Worm (Caenorhabditis elegans) whole organism, L4 larva: ENCODE measurements around the gene T04F3.1.

Experiments used
- F37D6.2 ChIP-seq: sonication (generic microtip); optimal IDR thresholded peaks from 2 replicates; lab custom pipeline; 2016; ENCODE audit warnings: mild to moderate bottlenecking, missing genetic modification characterization, missing compliant biosample characterization
- R02D3.7 ChIP-seq: fragments of 150-350 bp; sonication (generic microtip); optimal IDR thresholded peaks from 3 replicates; lab custom pipeline; 2014; ENCODE audit warnings: missing biosample characterization, missing genetic modification characterization
- T26A8.4 ChIP-seq: fragments of 200-800 bp; sonication (Bioruptor generic); IDR thresholded peaks from 2 replicates; pipeline ENCODE4 v1.3.6; 2022; ENCODE audit warnings: missing genetic modification characterization, missing compliant biosample characterization
- Y105C5A.15 ChIP-seq: fragments of 200-800 bp; sonication (Bioruptor generic); IDR thresholded peaks from 2 replicates; pipeline ENCODE4 v1.3.6; 2022; ENCODE audit warnings: missing genetic modification characterization, missing compliant biosample characterization
- ZK546.5 ChIP-seq, 2 experiments: sonication (generic microtip); optimal IDR thresholded peaks; 2 replicates each; lab custom pipeline; 2017; ENCODE audit warnings: missing biosample characterization in 2 of 2, missing genetic modification characterization in 2 of 2
- aha-1 ChIP-seq: fragments of 150-350 bp; peaks from one replicate; lab custom pipeline; 2014; ENCODE audit warnings: missing biosample characterization, missing genetic modification characterization
- ama-1 ChIP-seq: fragments of 150-350 bp; optimal IDR thresholded peaks from 2 replicates; lab custom pipeline; 2014; ENCODE audit warnings: inconsistent platforms, mixed read lengths
- arid-1 ChIP-seq: fragments of 200-800 bp; sonication (Bioruptor generic); conservative IDR thresholded peaks from 2 replicates; pipeline ENCODE4 v1.3.6; 2022; ENCODE audit warnings: missing genetic modification reagents, missing genetic modification characterization, missing compliant biosample characterization
- ceh-20 ChIP-seq: fragments of 200-800 bp; sonication (Bioruptor generic); IDR thresholded peaks from 2 replicates; pipeline ENCODE4 v1.3.6; 2022; ENCODE audit warnings: missing genetic modification reagents, missing genetic modification characterization, missing compliant biosample characterization
- ceh-28 ChIP-seq: fragments of 150-350 bp; optimal IDR thresholded peaks from 2 replicates; lab custom pipeline; 2014; ENCODE audit warnings: missing biosample characterization, missing genetic modification reagents, missing genetic modification characterization
- ceh-32 ChIP-seq: sonication (generic microtip); optimal IDR thresholded peaks from 2 replicates; lab custom pipeline; 2016; ENCODE audit warnings: mild to moderate bottlenecking, missing genetic modification characterization, missing compliant biosample characterization; ENCODE audit not compliant: poor library complexity
- ceh-44 ChIP-seq: fragments of 200-800 bp; sonication (Bioruptor generic); IDR thresholded peaks from 2 replicates; pipeline ENCODE4 v1.3.6; 2022; ENCODE audit warnings: missing genetic modification reagents, missing genetic modification characterization, missing compliant biosample characterization
- ces-1 ChIP-seq: fragments of 150-350 bp; sonication (generic microtip); optimal IDR thresholded peaks from 4 replicates; lab custom pipeline; 2014; ENCODE audit warnings: missing biosample characterization, missing genetic modification reagents, missing genetic modification characterization
- dmd-8 ChIP-seq: fragments of 200-800 bp; sonication (Bioruptor generic); IDR thresholded peaks from 2 replicates; pipeline ENCODE4 v1.3.6; 2022; ENCODE audit warnings: missing genetic modification characterization, missing compliant biosample characterization
- dmd-9 ChIP-seq: fragments of 200-800 bp; sonication (Bioruptor generic); IDR thresholded peaks from 2 replicates; pipeline ENCODE4 v1.3.6; 2022; ENCODE audit warnings: missing genetic modification reagents, missing genetic modification characterization, missing compliant biosample characterization
- fkh-10 ChIP-seq: fragments of 150-350 bp; optimal IDR thresholded peaks from 2 replicates; lab custom pipeline; 2014; ENCODE audit warnings: missing biosample characterization, missing genetic modification reagents, missing genetic modification characterization
- gei-8 ChIP-seq: fragments of 200-800 bp; sonication (Bioruptor generic); optimal IDR thresholded peaks from 2 replicates; lab custom pipeline; 2018; ENCODE audit warnings: mild to moderate bottlenecking, missing genetic modification characterization, missing compliant biosample characterization
- hlh-11 ChIP-seq: fragments of 200-800 bp; sonication (Bioruptor generic); optimal IDR thresholded peaks from 2 replicates; lab custom pipeline; 2018; ENCODE audit warnings: mild to moderate bottlenecking, missing genetic modification characterization, missing compliant biosample characterization
- hlh-30 ChIP-seq: sonication (generic microtip); optimal IDR thresholded peaks from 2 replicates; lab custom pipeline; 2017; ENCODE audit warnings: antibody characterized with exemption, mild to moderate bottlenecking, missing genetic modification characterization, missing compliant biosample characterization; ENCODE audit not compliant: insufficient read depth
- lin-1 ChIP-seq: fragments of 200-800 bp; sonication (Bioruptor generic); IDR thresholded peaks from 2 replicates; pipeline ENCODE4 v1.3.6; 2022; ENCODE audit warnings: missing genetic modification reagents, missing genetic modification characterization, missing compliant biosample characterization
- lin-15B ChIP-seq: fragments of 150-350 bp; sonication (generic microtip); optimal IDR thresholded peaks from 3 replicates; lab custom pipeline; 2014; ENCODE audit warnings: missing biosample characterization, missing genetic modification characterization
- lsy-2 ChIP-seq, 2 experiments: fragments of 150-350 bp in 1 of 2; sonication (generic microtip) in 1 of 2; optimal IDR thresholded peaks; 2 replicates each; lab custom pipeline; 2014 to 2017; ENCODE audit warnings: missing biosample characterization in 2 of 2, missing genetic modification characterization in 2 of 2
- madf-5 ChIP-seq, 2 experiments: fragments of 200-800 bp; sonication (Bioruptor generic); IDR thresholded peaks; 2 replicates each; pipeline ENCODE4 v1.3.6; 2022; ENCODE audit warnings: missing compliant biosample characterization in 2 of 2, missing genetic modification characterization in 2 of 2
- madf-9 ChIP-seq: fragments of 200-800 bp; sonication (Bioruptor generic); conservative IDR thresholded peaks from 2 replicates; pipeline ENCODE4 v1.3.6; 2022; ENCODE audit warnings: missing genetic modification reagents, missing genetic modification characterization, missing compliant biosample characterization
- mdl-1 ChIP-seq, 2 experiments: fragments of 150-350 bp in 1 of 2; sonication (generic microtip) in 1 of 2; optimal IDR thresholded peaks; 2 replicates each; lab custom pipeline; 2014 to 2017; ENCODE audit warnings: missing biosample characterization in 2 of 2, missing genetic modification characterization in 2 of 2
- mep-1 ChIP-seq: fragments of 150-350 bp; sonication (generic microtip); optimal IDR thresholded peaks from 3 replicates; lab custom pipeline; 2014; ENCODE audit warnings: missing biosample characterization, missing genetic modification characterization
- mxl-2 ChIP-seq: fragments of 200-800 bp; sonication (Bioruptor generic); conservative IDR thresholded peaks from 2 replicates; pipeline ENCODE4 v1.3.6; 2022; ENCODE audit warnings: missing genetic modification reagents, missing genetic modification characterization, missing compliant biosample characterization
- mxl-3 ChIP-seq: fragments of 200-800 bp; sonication (Bioruptor generic); optimal IDR thresholded peaks from 2 replicates; lab custom pipeline; 2018; ENCODE audit warnings: mild to moderate bottlenecking, missing genetic modification characterization, missing compliant biosample characterization
- nhr-10 ChIP-seq: fragments of 150-350 bp; optimal IDR thresholded peaks from 2 replicates; lab custom pipeline; 2014; ENCODE audit warnings: missing biosample characterization, missing genetic modification characterization
- nhr-25 ChIP-seq: sonication (generic microtip); optimal IDR thresholded peaks from 2 replicates; lab custom pipeline; 2017; ENCODE audit warnings: missing genetic modification characterization, mild to moderate bottlenecking, missing compliant biosample characterization, antibody characterized with exemption, moderate library complexity, borderline replicate concordance; ENCODE audit not compliant: insufficient read depth
- nhr-28 ChIP-seq: fragments of 150-350 bp; optimal IDR thresholded peaks from 2 replicates; lab custom pipeline; 2014; ENCODE audit warnings: missing biosample characterization, missing genetic modification characterization
- nhr-41 ChIP-seq: fragments of 200-800 bp; sonication (Bioruptor generic); IDR thresholded peaks from 2 replicates; pipeline ENCODE4 v1.3.6; 2022; ENCODE audit warnings: missing genetic modification reagents, missing genetic modification characterization, missing compliant biosample characterization
- nhr-48 ChIP-seq: sonication (generic microtip); optimal IDR thresholded peaks from 2 replicates; lab custom pipeline; 2016; ENCODE audit warnings: mild to moderate bottlenecking, missing genetic modification characterization, missing compliant biosample characterization
- nhr-76 ChIP-seq: fragments of 150-350 bp; optimal IDR thresholded peaks from 2 replicates; lab custom pipeline; 2014; ENCODE audit warnings: missing biosample characterization, missing genetic modification characterization
- nhr-77 ChIP-seq: fragments of 150-350 bp; optimal IDR thresholded peaks from 2 replicates; lab custom pipeline; 2014; ENCODE audit warnings: missing biosample characterization, missing genetic modification characterization
- pha-4 ChIP-seq, 2 experiments: fragments of 150-350 bp in 1 of 2; fragments of 200-800 bp in 1 of 2; sonication (Bioruptor generic) in 1 of 2; IDR thresholded peaks in 1 of 2; optimal IDR thresholded peaks in 1 of 2; 2 replicates each; pipeline versions ENCODE4 v1.3.6 to Lab custom; 2014 to 2022; ENCODE audit warnings: missing genetic modification characterization in 2 of 2, missing genetic modification reagents in 2 of 2, missing biosample characterization in 1 of 2, missing compliant biosample characterization in 1 of 2
- php-3 ChIP-seq: fragments of 200-800 bp; sonication (Bioruptor generic); IDR thresholded peaks from 2 replicates; pipeline ENCODE4 v1.3.6; 2022; ENCODE audit warnings: missing genetic modification reagents, missing genetic modification characterization, missing compliant biosample characterization
- saeg-2 ChIP-seq: fragments of 200-800 bp; sonication (Bioruptor generic); IDR thresholded peaks from 2 replicates; pipeline ENCODE4 v1.3.6; 2022; ENCODE audit warnings: missing genetic modification reagents, missing genetic modification characterization, missing compliant biosample characterization
- sdz-12 ChIP-seq: fragments of 200-800 bp; sonication (Bioruptor generic); optimal IDR thresholded peaks from 2 replicates; lab custom pipeline; 2018; ENCODE audit warnings: mild to moderate bottlenecking, missing genetic modification characterization, missing compliant biosample characterization
- snpc-4 ChIP-seq: fragments of 150-350 bp; optimal IDR thresholded peaks from 2 replicates; lab custom pipeline; 2014; ENCODE audit warnings: missing biosample characterization, missing genetic modification characterization
- tag-97 ChIP-seq: fragments of 200-800 bp; sonication (Bioruptor generic); IDR thresholded peaks from 2 replicates; pipeline ENCODE4 v1.3.6; 2022; ENCODE audit warnings: missing genetic modification characterization, missing compliant biosample characterization
- tra-1 ChIP-seq: fragments of 200-800 bp; sonication (Bioruptor generic); IDR thresholded peaks from 2 replicates; pipeline ENCODE4 v1.3.6; 2022; ENCODE audit warnings: missing genetic modification reagents, missing genetic modification characterization, missing compliant biosample characterization
- unc-39 ChIP-seq: sonication (generic microtip); optimal IDR thresholded peaks from 2 replicates; lab custom pipeline; 2017; ENCODE audit warnings: missing biosample characterization, missing genetic modification characterization
- unc-62 ChIP-seq, 3 experiments: fragments of 150-350 bp in 1 of 3; sonication (generic microtip); optimal IDR thresholded peaks in 2 of 3; peaks in 1 of 3; 1 replicate in 1 of 3; 2 replicates in 2 of 3; lab custom pipeline; 2014 to 2017; ENCODE audit warnings: missing biosample characterization in 3 of 3, missing genetic modification characterization in 3 of 3, missing genetic modification reagents in 3 of 3, missing genotype in 1 of 3
- zip-11 ChIP-seq: fragments of 200-800 bp; sonication (Bioruptor generic); IDR thresholded peaks from 2 replicates; pipeline ENCODE4 v1.3.6; 2022; ENCODE audit warnings: missing genetic modification characterization, missing compliant biosample characterization
- zip-2 ChIP-seq: fragments of 150-350 bp; optimal IDR thresholded peaks from 2 replicates; lab custom pipeline; 2014; ENCODE audit warnings: missing biosample characterization, missing genetic modification characterization

Gene T04F3.1

DNA sequence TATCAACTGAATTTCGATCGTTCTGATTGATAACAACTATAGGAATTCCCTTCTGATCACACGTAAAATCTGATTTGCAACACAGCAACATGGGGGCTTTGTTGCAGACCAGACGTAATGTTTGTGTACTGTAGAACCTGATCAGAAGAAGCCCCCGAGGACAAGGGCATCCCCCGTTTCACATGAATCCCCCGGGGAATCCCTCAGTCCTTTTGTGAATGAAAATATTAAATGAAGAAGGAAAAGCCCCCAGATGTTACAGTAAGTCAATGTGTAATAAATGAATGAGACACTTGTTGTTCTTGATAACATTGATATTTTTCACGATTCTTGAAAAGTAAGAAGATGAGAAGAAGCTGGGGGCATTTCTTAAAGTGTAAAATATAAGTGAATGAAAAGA, 54.3 kb downstream of the T04F3.1 start (continued):
- peak; percentile 80 for TF ChIP-seq nhr-48 (tag; lab: Kevin White, UChicago)
- TF ChIP-seq madf-9 (GFP tag; lab: Robert Waterston, UW), result no peak
- no peak for TF ChIP-seq lin-1 (GFP tag; lab: Robert Waterston, UW)
- TF ChIP-seq lsy-2 (tag; optimal IDR thresholded peaks at IDR 0.05; lab: Kevin White, UChicago), result no peak
- TF ChIP-seq hlh-11, result peak; percentile 16
- TF ChIP-seq, all 104 proteins: peak for 5

- TF ChIP-seq hlh-30 (peak; percentile 36), aha-1 (tag; lab: Kevin White, UChicago) (no peak), hlh-11 (peak; percentile 7)
Measured at ce11 chrV:11795352-11795751, 55.5 kb downstream of the T04F3.1 start.

- TF ChIP-seq pha-4 (GFP tag; IDR thresholded peaks at IDR 0.05; lab: Robert Waterston, UW), result no peak
- no peak for TF ChIP-seq pha-4 (tag; optimal IDR thresholded peaks at IDR 0.05; lab: Kevin White, UChicago)
- no peak for TF ChIP-seq php-3 (GFP tag; lab: Robert Waterston, UW)
- TF ChIP-seq mdl-1 (tag; optimal IDR thresholded peaks at IDR 0.05; lab: Kevin White, UChicago), result peak in 1 of 2 experiments; percentile 30
- TF ChIP-seq Y105C5A.15 (GFP tag; lab: Robert Waterston, UW), result no peak
- TF ChIP-seq tag-97 (GFP tag; lab: Robert Waterston, UW), result no peak
- TF ChIP-seq snpc-4 (tag; lab: Kevin White, UChicago), result no peak
- TF ChIP-seq R02D3.7 (tag; lab: Kevin White, UChicago), result no peak
- TF ChIP-seq mep-1, result no peak
- no peak for TF ChIP-seq unc-39 (tag; lab: Kevin White, UChicago)
- no peak for TF ChIP-seq mxl-2
- TF ChIP-seq ceh-32 (tag; lab: Kevin White, UChicago), result no peak
- no peak for TF ChIP-seq nhr-77
- no peak for TF ChIP-seq zip-11 (GFP tag; lab: Robert Waterston, UW)
- no peak for TF ChIP-seq lin-15B (tag; lab: Kevin White, UChicago)
- 0 out of 2 replicates have a peak, but pooled peaks have one; percentile 14 for TF ChIP-seq tra-1
- TF ChIP-seq arid-1 (GFP tag; lab: Robert Waterston, UW), result no peak
- TF ChIP-seq ceh-20 (GFP tag; lab: Robert Waterston, UW), result no peak
- TF ChIP-seq ces-1, result no peak
- TF ChIP-seq ZK546.5 (tag; optimal IDR thresholded peaks at IDR 0.05; lab: Kevin White, UChicago), result no peak
- peak in 1 of 2 experiments; percentile 98 for TF ChIP-seq unc-62 (GFP tag; optimal IDR thresholded peaks at IDR 0.05 in 1 of 2; lab: Kevin White, UChicago)
- TF ChIP-seq unc-62 (tag; optimal IDR thresholded peaks at IDR 0.05; lab: Kevin White, UChicago), result no peak
- TF ChIP-seq gei-8 (GFP tag; lab: Kevin White, UChicago), result no peak
- no peak for TF ChIP-seq madf-5 (GFP tag; IDR thresholded peaks at IDR 0.05; lab: Robert Waterston, UW)
- TF ChIP-seq nhr-41, result no peak
- no peak for TF ChIP-seq nhr-76 (tag; lab: Kevin White, UChicago)
- TF ChIP-seq saeg-2 (GFP tag; lab: Robert Waterston, UW), result no peak
- TF ChIP-seq mxl-3 (GFP tag; lab: Kevin White, UChicago), result peak; percentile 29
- TF ChIP-seq zip-2, result no peak
- peak in 1 of 2 experiments; percentile 6 for TF ChIP-seq lsy-2 (tag; optimal IDR thresholded peaks at IDR 0.05; lab: Kevin White, UChicago)
- TF ChIP-seq ceh-28 (tag; lab: Kevin White, UChicago), result no peak
- no peak for TF ChIP-seq nhr-25 (tag; lab: Kevin White, UChicago)
- no peak for TF ChIP-seq fkh-10 (GFP tag; lab: Kevin White, UChicago)
- no peak for TF ChIP-seq sdz-12 (GFP tag; lab: Kevin White, UChicago)
- peak; percentile 11 for TF ChIP-seq nhr-28 (tag; lab: Kevin White, UChicago)
- TF ChIP-seq ceh-44 (GFP tag; lab: Robert Waterston, UW), result no peak
- TF ChIP-seq F37D6.2, result no peak
- no peak for TF ChIP-seq ama-1 (lab: Kevin White, UChicago)
- no peak for TF ChIP-seq dmd-8 (GFP tag; lab: Robert Waterston, UW)
- peak; percentile 18 for TF ChIP-seq hlh-11
- TF ChIP-seq madf-9 (GFP tag; lab: Robert Waterston, UW), result no peak
- TF ChIP-seq nhr-10 (tag; lab: Kevin White, UChicago), result no peak
- TF ChIP-seq dmd-9 (GFP tag; lab: Robert Waterston, UW), result no peak
- no peak for TF ChIP-seq T26A8.4
Measured at ce11 chrV:11796343-11796742, 56.5 kb downstream of the T04F3.1 start.
